Worm (Caenorhabditis elegans): ENCODE data around the gene acer-1.

DNA sequence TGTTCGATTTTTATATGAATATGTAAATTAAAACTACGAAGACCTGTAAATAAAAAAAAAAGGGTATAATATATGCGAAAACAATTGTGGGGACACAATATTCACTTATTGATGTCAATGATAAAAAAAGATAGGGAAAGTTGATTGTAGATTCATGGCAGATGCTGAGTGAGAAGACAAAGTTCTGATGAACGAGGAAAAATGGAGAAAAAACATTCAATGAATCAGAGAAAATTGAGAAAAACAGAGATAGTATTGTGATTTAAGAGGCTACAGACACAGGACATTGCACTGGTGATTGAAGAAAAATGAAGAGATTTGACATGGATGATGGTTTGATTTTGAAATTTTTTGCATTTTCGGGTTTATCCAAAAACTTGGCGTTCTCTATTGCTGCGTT, 18.5 kb upstream of the acer-1 start:
- no peak for TF ChIP-seq tbx-2 (tag; optimal IDR thresholded peaks at IDR 0.05)
- no peak for TF ChIP-seq skn-1 (tag; optimal IDR thresholded peaks at IDR 0.05)
- no peak for TF ChIP-seq ceh-16 (tag; optimal IDR thresholded peaks at IDR 0.05)
- TF ChIP-seq unc-62 (GFP tag; optimal IDR thresholded peaks at IDR 0.05) = no peak
- no peak for TF ChIP-seq fkh-10 (GFP tag; optimal IDR thresholded peaks at IDR 0.05)
- no peak for TF ChIP-seq nhr-77 (tag; optimal IDR thresholded peaks at IDR 0.05)
- no peak for TF ChIP-seq nhr-25 (tag; optimal IDR thresholded peaks at IDR 0.05)

All from whole organism, L3 larva.